Worm (Caenorhabditis elegans): ENCODE data around the gene F18A12.2.
A peak's percentile ranks its signal among the peaks of the same experiment; 100 is the strongest.

Gene F18A12.2

ce11 chrII:3439244-3439698, 24.6 kb downstream of the F18A12.2 start:
- TF ChIP-seq ceh-31 (tag; optimal IDR thresholded peaks at IDR 0.05) (no peak), pha-2 (tag; optimal IDR thresholded peaks at IDR 0.05) (peak; percentile 56), hlh-30 (tag; optimal IDR thresholded peaks at IDR 0.05; ENCODE audit: insufficient read depth) (no peak), madf-2 (tag; optimal IDR thresholded peaks at IDR 0.05) (peak; percentile 19), hlh-13 (GFP tag; optimal IDR thresholded peaks at IDR 0.05) (peak; percentile 48), lim-6 (tag; optimal IDR thresholded peaks at IDR 0.05) (no peak), C08G9.2 (tag; optimal IDR thresholded peaks at IDR 0.05) (peak; percentile 12), syd-9 (tag; optimal IDR thresholded peaks at IDR 0.05) (no peak), ama-1 (optimal IDR thresholded peaks at IDR 0.05) (no peak), ahr-1 (tag; optimal IDR thresholded peaks at IDR 0.05) (no peak), unc-42 (tag; optimal IDR thresholded peaks at IDR 0.05) (no peak), fax-1 (tag; optimal IDR thresholded peaks at IDR 0.05) (peak; percentile 24), odd-2 (tag; optimal IDR thresholded peaks at IDR 0.05) (no peak), elt-2 (tag; optimal IDR thresholded peaks at IDR 0.05) (peak; percentile 97), pag-3 (tag; optimal IDR thresholded peaks at IDR 0.05; ENCODE audit: borderline replicate concordance) (no peak), unc-3 (GFP tag; conservative IDR thresholded peaks at IDR 0.05) (peak; percentile 56; the same call in 1 of the 2 replicates), unc-3 (tag; optimal IDR thresholded peaks at IDR 0.05) (no peak), lin-11 (tag; optimal IDR thresholded peaks at IDR 0.05) (peak; percentile 15), ceh-30 (tag; optimal IDR thresholded peaks at IDR 0.05) (no peak), fkh-6 (tag; optimal IDR thresholded peaks at IDR 0.05) (no peak), ceh-24 (tag; optimal IDR thresholded peaks at IDR 0.05) (no peak), tbx-7 (tag; optimal IDR thresholded peaks at IDR 0.05) (no peak), hlh-8 (tag; optimal IDR thresholded peaks at IDR 0.05) (no peak), elt-4 (tag; optimal IDR thresholded peaks at IDR 0.05) (no peak), ceh-14 (tag; optimal IDR thresholded peaks at IDR 0.05) (peak; percentile 47), nhr-11 (tag; optimal IDR thresholded peaks at IDR 0.05) (no peak), sox-4 (tag; optimal IDR thresholded peaks at IDR 0.05) (peak; percentile 62), gmeb-2 (tag; optimal IDR thresholded peaks at IDR 0.05) (peak; percentile 59), unc-86 (tag; optimal IDR thresholded peaks at IDR 0.05) (no peak), tbx-2 (tag; optimal IDR thresholded peaks at IDR 0.05) (peak; percentile 8), rnt-1 (tag; optimal IDR thresholded peaks at IDR 0.05) (no peak), ref-2 (tag; optimal IDR thresholded peaks at IDR 0.05) (no peak), sdc-2 (tag; optimal IDR thresholded peaks at IDR 0.05) (peak; percentile 44), ceh-2 (tag; optimal IDR thresholded peaks at IDR 0.05) (peak; percentile 40), ceh-45 (GFP tag; IDR thresholded peaks at IDR 0.05) (0 out of 2 replicates have a peak, but pooled peaks have one; percentile 51), hlh-6 (tag; optimal IDR thresholded peaks at IDR 0.05) (peak; percentile 63), nfya-1 (tag; optimal IDR thresholded peaks at IDR 0.05) (no peak), unc-55 (GFP tag; optimal IDR thresholded peaks at IDR 0.05) (no peak), ceh-18 (tag; optimal IDR thresholded peaks at IDR 0.05) (no peak), pat-9 (tag; optimal IDR thresholded peaks at IDR 0.05) (peak; percentile 29), ceh-34 (tag; optimal IDR thresholded peaks at IDR 0.05) (no peak), K09A11.1 (tag; optimal IDR thresholded peaks at IDR 0.05; ENCODE audit: insufficient read depth) (no peak), F13H6.1 (tag; optimal IDR thresholded peaks at IDR 0.05) (no peak), ets-4 (tag; optimal IDR thresholded peaks at IDR 0.05) (no peak), dve-1 (tag; optimal IDR thresholded peaks at IDR 0.05) (peak; percentile 30), Y22D7AL.16 (tag; optimal IDR thresholded peaks at IDR 0.05) (peak; percentile 42), K02D7.2 (tag; optimal IDR thresholded peaks at IDR 0.05) (no peak), eyg-1 (tag; optimal IDR thresholded peaks at IDR 0.05) (no peak), ceh-9 (tag; optimal IDR thresholded peaks at IDR 0.05) (peak; percentile 7), ztf-16 (tag; optimal IDR thresholded peaks at IDR 0.05) (no peak), fkh-10 (GFP tag; optimal IDR thresholded peaks at IDR 0.05) (no peak), pqm-1 (tag; optimal IDR thresholded peaks at IDR 0.05) (no peak), T23F11.4 (GFP tag; optimal IDR thresholded peaks at IDR 0.05) (peak; percentile 26), ceh-48 (tag; optimal IDR thresholded peaks at IDR 0.05) (no peak)
